Worm (Caenorhabditis elegans) whole organism, L2 larva: ENCODE data around the gene C01G10.14.

Experiments
- F13H6.1 ChIP-seq: sonication (generic microtip); optimal IDR thresholded peaks from 2 replicates; lab custom pipeline; 2016; ENCODE audit warnings: missing genetic modification characterization, missing compliant biosample characterization
- ama-1 ChIP-seq: fragments of 150-350 bp; optimal IDR thresholded peaks from 2 replicates; lab custom pipeline; 2018; ENCODE audit warnings: inconsistent platforms
- nhr-23 ChIP-seq: fragments of 150-350 bp; optimal IDR thresholded peaks from 2 replicates; lab custom pipeline; 2014; ENCODE audit warnings: missing biosample characterization, missing genetic modification reagents, missing genetic modification characterization
- nhr-77 ChIP-seq: fragments of 150-350 bp; optimal IDR thresholded peaks from 2 replicates; lab custom pipeline; 2014; ENCODE audit warnings: missing biosample characterization, missing genetic modification characterization
- ztf-4 ChIP-seq: fragments of 150-350 bp; optimal IDR thresholded peaks from 2 replicates; lab custom pipeline; 2014; ENCODE audit warnings: missing biosample characterization, missing genetic modification characterization

DNA sequence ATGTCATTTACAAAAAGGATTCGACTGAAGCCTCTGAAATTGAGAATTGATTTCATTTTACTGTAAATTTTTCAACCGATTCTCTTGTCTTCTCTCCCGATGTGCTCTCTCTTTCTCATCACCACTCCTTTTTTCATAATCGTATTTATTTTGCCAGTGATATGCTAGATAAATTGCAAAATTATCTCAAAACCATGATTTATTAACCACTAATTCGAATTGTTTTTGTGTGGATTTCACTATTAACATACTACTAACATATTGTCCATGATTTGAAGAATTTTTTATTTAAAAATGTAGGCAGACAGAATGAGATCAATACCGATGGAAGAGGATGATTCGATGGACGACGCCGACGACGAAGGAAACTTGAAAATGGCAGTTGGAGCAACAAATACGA lies 38.6 kb downstream of the C01G10.14 start, which contains the start of gene C25D7.10:
- TF ChIP-seq ama-1 (no peak), F13H6.1 (tag; lab: Kevin White, UChicago) (no peak), ztf-4 (tag; lab: Kevin White, UChicago) (no peak), nhr-23 (tag; lab: Kevin White, UChicago) (no peak), nhr-77 (tag; lab: Kevin White, UChicago) (no peak)
